Fruit fly (Drosophila melanogaster) whole organism, adult: ENCODE results near the gene CG32533.

Experiments
- CG11617 ChIP-seq: fragments of 200-800 bp; sonication (Bioruptor generic); optimal IDR thresholded peaks from 2 replicates; lab custom pipeline; 2017; ENCODE audit warnings: mild to moderate bottlenecking, missing biosample characterization, missing genetic modification reagents, missing genetic modification characterization
- CG1620 ChIP-seq: fragments of 200-800 bp; sonication (Bioruptor generic); optimal IDR thresholded peaks from 2 replicates; lab custom pipeline; 2016; ENCODE audit warnings: missing biosample characterization, missing genetic modification characterization
- CG33017 ChIP-seq: fragments of 200-800 bp; sonication (Bioruptor generic); optimal IDR thresholded peaks from 2 replicates; lab custom pipeline; 2018; ENCODE audit warnings: missing biosample characterization, mild to moderate bottlenecking, missing genetic modification characterization, moderate library complexity
- CG5204 ChIP-seq: fragments of 200-800 bp; sonication (Bioruptor generic); optimal IDR thresholded peaks from 2 replicates; lab custom pipeline; 2016; ENCODE audit warnings: missing biosample characterization, missing genetic modification characterization
- CG7101 ChIP-seq: fragments of 200-800 bp; sonication (Bioruptor generic); optimal IDR thresholded peaks from 2 replicates; lab custom pipeline; 2018; ENCODE audit warnings: missing biosample characterization, mild to moderate bottlenecking, missing genetic modification characterization, moderate library complexity
- Mnt ChIP-seq: fragments of 200-800 bp; sonication (Bioruptor generic); optimal IDR thresholded peaks from 2 replicates; lab custom pipeline; 2016; ENCODE audit warnings: missing biosample characterization, mild to moderate bottlenecking, missing genetic modification characterization
- cic ChIP-seq: fragments of 200-800 bp; sonication (Bioruptor generic); optimal IDR thresholded peaks from 2 replicates; lab custom pipeline; 2017; ENCODE audit warnings: missing biosample characterization, mild to moderate bottlenecking, missing genetic modification characterization, moderate library complexity
- kay ChIP-seq: fragments of 200-800 bp; sonication (Bioruptor generic); peaks from one replicate; lab custom pipeline; 2016; ENCODE audit warnings: missing biosample characterization, missing genetic modification characterization, borderline replicate concordance
- pad ChIP-seq: fragments of 200-800 bp; sonication (Bioruptor generic); optimal IDR thresholded peaks from 3 replicates; lab custom pipeline; 2017; ENCODE audit warnings: missing biosample characterization, missing genetic modification characterization, mild to moderate bottlenecking, moderate library complexity, missing genetic modification reagents

- TF ChIP-seq CG1620 (GFP tag; lab: Kevin White, UChicago) (no peak), cic (GFP tag; lab: Kevin White, UChicago) (no peak), CG33017 (tag; lab: Kevin White, UChicago) (no peak), CG5204 (GFP tag; lab: Kevin White, UChicago) (no peak), CG11617 (GFP tag; lab: Kevin White, UChicago) (peak; percentile 6), kay (GFP tag; lab: Kevin White, UChicago) (no peak), CG7101 (tag; lab: Kevin White, UChicago) (no peak), pad (GFP tag; lab: Kevin White, UChicago) (peak; percentile 24), Mnt (peak; percentile 18)
Measured at dm6 chrX:19521753-19522383, 42.7 kb upstream of the CG32533 start, which contains the start of the genes Idh3a and CoRest.
